Fruit fly (Drosophila melanogaster): Measurements from ENCODE around the gene CycH.

CycH gene

DNA sequence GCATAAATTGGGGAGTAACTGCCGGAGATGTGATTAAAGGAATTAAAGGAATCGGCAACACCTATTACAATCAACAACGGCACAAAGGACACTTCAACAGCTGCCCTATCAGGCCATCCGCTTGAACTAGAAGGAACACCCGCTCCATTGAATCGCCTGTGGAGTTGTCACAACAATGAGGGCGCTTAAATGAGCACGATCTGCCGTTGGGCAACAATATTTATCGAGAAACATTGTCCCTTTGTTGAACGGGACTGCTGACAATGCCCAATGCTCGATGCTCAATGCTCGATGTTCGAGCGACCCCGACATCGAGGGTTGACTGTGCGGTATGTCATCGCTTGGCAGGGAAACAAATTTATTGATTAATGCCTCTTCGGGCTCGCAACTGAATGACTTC, 33.9 kb upstream of the CycH start:
- TF ChIP-seq ab (GFP tag; optimal IDR thresholded peaks at IDR 0.05) (no peak), Xbp1 (GFP tag; optimal IDR thresholded peaks at IDR 0.05) (no peak), gcm (GFP tag; optimal IDR thresholded peaks at IDR 0.05) (peak; percentile 59), bcd (GFP tag; optimal IDR thresholded peaks at IDR 0.05) (no peak), D (optimal IDR thresholded peaks at IDR 0.05) (peak; percentile 97), D (GFP tag; optimal IDR thresholded peaks at IDR 0.05) (no peak), tin (GFP tag; optimal IDR thresholded peaks at IDR 0.05) (no peak), kah (GFP tag; optimal IDR thresholded peaks at IDR 0.05) (no peak), pros (GFP tag; optimal IDR thresholded peaks at IDR 0.05) (peak; percentile 27), tgo (GFP tag; IDR thresholded peaks at IDR 0.05) (no peak)

DNA sequence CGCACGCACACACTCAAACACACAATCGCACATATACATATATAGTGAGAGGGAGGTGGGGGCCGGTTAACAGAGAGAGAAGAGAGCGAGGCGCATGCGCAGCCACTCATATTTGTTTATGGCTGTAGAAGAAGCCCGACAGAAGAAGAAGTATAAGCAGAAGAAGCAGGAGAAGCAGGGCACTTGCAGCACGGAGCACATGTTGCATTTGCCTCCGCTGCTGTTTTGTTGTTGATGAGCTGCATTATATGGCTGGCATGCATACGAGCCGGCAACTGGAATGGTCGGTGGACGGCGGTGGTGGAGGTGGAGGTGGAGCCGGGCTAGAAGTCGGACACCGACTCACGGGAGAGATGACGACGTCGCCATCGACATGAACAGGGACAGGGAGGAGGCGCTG, 21.4 kb upstream of the CycH start:
- TF ChIP-seq cg (GFP tag; optimal IDR thresholded peaks at IDR 0.05), result peak; percentile 67
- TF ChIP-seq Nf-YB (GFP tag; optimal IDR thresholded peaks at IDR 0.05), result peak; percentile 91
- TF ChIP-seq pros (GFP tag; optimal IDR thresholded peaks at IDR 0.05), result peak; percentile 63
- TF ChIP-seq Nf-YC (tag; optimal IDR thresholded peaks at IDR 0.05), result peak; percentile 37
- peak; percentile 57 for TF ChIP-seq twi (tag; optimal IDR thresholded peaks at IDR 0.05)
- TF ChIP-seq CG1529 (GFP tag; optimal IDR thresholded peaks at IDR 0.05), result no peak
- TF ChIP-seq Jarid2 (GFP tag; optimal IDR thresholded peaks at IDR 0.05), result peak; percentile 23
- peak in 1 of 2 experiments; percentile 60 for TF ChIP-seq Trl (optimal IDR thresholded peaks at IDR 0.05)
- TF ChIP-seq Trl (GFP tag; optimal IDR thresholded peaks at IDR 0.05), result no peak
- TF ChIP-seq NfI (GFP tag; optimal IDR thresholded peaks at IDR 0.05), result no peak
- TF ChIP-seq kni (GFP tag; optimal IDR thresholded peaks at IDR 0.05), result peak; percentile 1
- peak; percentile 40 for TF ChIP-seq CG5180 (GFP tag; optimal IDR thresholded peaks at IDR 0.05)
- no peak for TF ChIP-seq HLH54F (GFP tag; optimal IDR thresholded peaks at IDR 0.05)
- TF ChIP-seq CG17385 (GFP tag; optimal IDR thresholded peaks at IDR 0.05), result peak; percentile 31

DNA sequence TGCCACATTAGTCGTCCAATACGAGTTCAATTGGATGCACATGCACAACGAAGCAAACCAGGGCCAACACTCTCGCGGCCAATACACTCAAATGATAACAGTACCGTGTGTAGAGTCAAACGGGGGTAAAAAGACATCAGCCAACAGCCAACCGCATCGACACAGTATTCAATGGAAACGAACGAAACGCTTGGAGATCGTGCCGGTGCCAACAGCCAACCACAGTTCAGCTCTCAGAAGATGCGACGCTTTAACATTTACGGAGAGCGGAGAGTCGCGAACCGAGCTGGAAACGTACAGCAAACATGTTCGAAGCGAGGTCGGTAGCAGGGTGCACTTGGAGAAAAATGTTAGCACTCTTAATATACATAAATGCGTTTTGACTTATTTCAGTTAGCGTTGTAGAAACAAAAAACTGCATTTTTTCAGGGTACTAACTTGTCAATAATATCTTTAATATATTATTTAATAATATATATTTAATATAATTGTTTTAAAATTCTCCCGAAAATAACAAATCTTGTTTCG, 13.7 kb upstream of the CycH start:
- TF ChIP-seq CG1024 (GFP tag; IDR thresholded peaks at IDR 0.05) (peak; percentile 60; the same call in 1 of the 2 replicates), HLH3B (GFP tag; IDR thresholded peaks at IDR 0.05) (0 out of 2 replicates have a peak, but pooled peaks have one; percentile 44), aop (GFP tag; IDR thresholded peaks at IDR 0.05) (no peak), gfzf (GFP tag; optimal IDR thresholded peaks at IDR 0.05) (no peak), CG14860 (GFP tag; IDR thresholded peaks at IDR 0.05; ENCODE audit: partially characterized antibody) (no peak), Elba2 (GFP tag; optimal IDR thresholded peaks at IDR 0.05) (peak; percentile 51), Max (GFP tag; optimal IDR thresholded peaks at IDR 0.05) (no peak), ind (GFP tag; optimal IDR thresholded peaks at IDR 0.05) (peak; percentile 49), Atf6 (GFP tag; IDR thresholded peaks at IDR 0.05) (no peak), CG3726 (GFP tag; IDR thresholded peaks at IDR 0.05) (0 out of 3 replicates have a peak, but pooled peaks have one; percentile 17), Xrp1 (GFP tag; IDR thresholded peaks at IDR 0.05) (peak; percentile 86), D19A (tag; optimal IDR thresholded peaks at IDR 0.05) (peak; percentile 69), slp2 (GFP tag; optimal IDR thresholded peaks at IDR 0.05) (no peak), Oli (tag; optimal IDR thresholded peaks at IDR 0.05) (peak; percentile 70), shn (GFP tag; optimal IDR thresholded peaks at IDR 0.05) (no peak), nmo (GFP tag; optimal IDR thresholded peaks at IDR 0.05) (peak; percentile 82), CG6175 (GFP tag; IDR thresholded peaks at IDR 0.05) (no peak), ro (GFP tag; IDR thresholded peaks at IDR 0.05) (no peak), HLH4C (GFP tag; IDR thresholded peaks at IDR 0.05; ENCODE audit: partially characterized antibody) (no peak), stc (GFP tag; IDR thresholded peaks at IDR 0.05) (no peak), lbe (GFP tag; optimal IDR thresholded peaks at IDR 0.05) (peak; percentile 10), CG10321 (GFP tag; IDR thresholded peaks at IDR 0.05) (peak; percentile 11; the same call in 1 of the 2 replicates), NC2α (GFP tag; optimal IDR thresholded peaks at IDR 0.05) (no peak), cg (GFP tag; optimal IDR thresholded peaks at IDR 0.05) (peak; percentile 72), Sox100B (GFP tag; optimal IDR thresholded peaks at IDR 0.05) (peak; percentile 56), en (GFP tag; optimal IDR thresholded peaks at IDR 0.05) (no peak), Hr51 (GFP tag; optimal IDR thresholded peaks at IDR 0.05) (no peak)

All from whole organism, embryonic.